Fruit fly (Drosophila melanogaster) whole organism, embryonic: Measurements from ENCODE around the gene frac.

Experiments
- Aef1 ChIP-seq: fragments of 200-800 bp; sonication (Bioruptor generic); IDR thresholded peaks from 3 replicates; pipeline ENCODE4 v1.3.6; 2022; ENCODE audit warnings: missing biosample characterization, missing genetic modification characterization
- CG13287 ChIP-seq: fragments of 200-800 bp; sonication (Bioruptor generic); IDR thresholded peaks from 2 replicates; pipeline ENCODE4 v1.3.6; 2022; ENCODE audit warnings: missing biosample characterization, missing genetic modification characterization; ENCODE audit not compliant: partially characterized antibody
- CG14050 ChIP-seq: fragments of 200-800 bp; sonication (Bioruptor generic); IDR thresholded peaks from 3 replicates; pipeline ENCODE4 v1.3.6; 2022; ENCODE audit warnings: missing biosample characterization, missing genetic modification characterization
- CG14441 ChIP-seq: fragments of 200-800 bp; sonication (Bioruptor generic); IDR thresholded peaks from 2 replicates; pipeline ENCODE4 v1.3.6; 2022; ENCODE audit warnings: missing biosample characterization, missing genetic modification characterization
- CG15269 ChIP-seq: fragments of 200-800 bp; sonication (Bioruptor generic); optimal IDR thresholded peaks from 2 replicates; lab custom pipeline; 2018; ENCODE audit warnings: missing biosample characterization, mild to moderate bottlenecking, missing genetic modification characterization, moderate library complexity
- CG15514 ChIP-seq: fragments of 200-800 bp; sonication (Bioruptor generic); optimal IDR thresholded peaks from 3 replicates; lab custom pipeline; 2017; ENCODE audit warnings: missing biosample characterization, missing genetic modification characterization, mild to moderate bottlenecking, moderate library complexity, missing genetic modification reagents
- CG18262 ChIP-seq: fragments of 200-800 bp; optimal IDR thresholded peaks from 3 replicates; lab custom pipeline; 2019; ENCODE audit warnings: missing biosample characterization, mild to moderate bottlenecking, missing genetic modification characterization, moderate library complexity
- CG2120 ChIP-seq: fragments of 200-800 bp; sonication (Bioruptor generic); optimal IDR thresholded peaks from 3 replicates; lab custom pipeline; 2016; ENCODE audit warnings: missing biosample characterization, missing genetic modification characterization
- CG2678 ChIP-seq: fragments of 200-800 bp; sonication (Bioruptor generic); optimal IDR thresholded peaks from 3 replicates; lab custom pipeline; 2019; ENCODE audit warnings: missing biosample characterization, mild to moderate bottlenecking, missing genetic modification characterization, moderate library complexity
- CG6689 ChIP-seq: fragments of 200-800 bp; sonication (Bioruptor generic); IDR thresholded peaks from 2 replicates; pipeline ENCODE4 v1.3.6; 2022; ENCODE audit warnings: missing biosample characterization, missing genetic modification characterization
- CG6813 ChIP-seq: fragments of 200-800 bp; sonication (Bioruptor generic); optimal IDR thresholded peaks from 2 replicates; lab custom pipeline; 2017; ENCODE audit warnings: missing biosample characterization, missing genetic modification characterization, mild to moderate bottlenecking, moderate library complexity, missing genetic modification reagents
- CG7556 ChIP-seq: fragments of 200-800 bp; sonication (Bioruptor generic); optimal IDR thresholded peaks from 2 replicates; lab custom pipeline; 2017; ENCODE audit warnings: missing biosample characterization, mild to moderate bottlenecking, missing genetic modification characterization
- CG8290 ChIP-seq, 3 experiments: fragments of 200-800 bp; sonication (Bioruptor generic); optimal IDR thresholded peaks; 2 replicates each; lab custom pipeline; 2016 to 2019; ENCODE audit warnings: missing biosample characterization in 3 of 3, missing genetic modification characterization in 3 of 3, mild to moderate bottlenecking in 2 of 3, moderate library complexity in 1 of 3
- CG9215 ChIP-seq: fragments of 200-800 bp; sonication (Bioruptor generic); IDR thresholded peaks from 2 replicates; pipeline ENCODE4 v1.3.6; 2022; ENCODE audit warnings: missing biosample characterization, missing genetic modification characterization
- Camta ChIP-seq: fragments of 200-800 bp; sonication (Bioruptor generic); optimal IDR thresholded peaks from 2 replicates; lab custom pipeline; 2016; ENCODE audit warnings: missing biosample characterization, missing genetic modification characterization
- Chrac-16 ChIP-seq: fragments of 200-800 bp; sonication (Bioruptor generic); optimal IDR thresholded peaks from 3 replicates; lab custom pipeline; 2016; ENCODE audit warnings: missing biosample characterization, missing genetic modification characterization
- D ChIP-seq, 2 experiments: fragments of 200-800 bp in 1 of 2; fragments of >200 bp in 1 of 2; sonication (Bioruptor generic) in 1 of 2; optimal IDR thresholded peaks; 2 replicates in 1 of 2; 3 replicates in 1 of 2; lab custom pipeline; 2017; ENCODE audit warnings: mild to moderate bottlenecking in 1 of 2, missing biosample characterization in 1 of 2, missing genetic modification characterization in 1 of 2, missing genetic modification reagents in 1 of 2
- Dek ChIP-seq: fragments of 200-800 bp; sonication (Bioruptor generic); optimal IDR thresholded peaks from 3 replicates; lab custom pipeline; 2019; ENCODE audit warnings: missing biosample characterization, mild to moderate bottlenecking, missing genetic modification characterization, moderate library complexity
- Lhr ChIP-seq: fragments of 200-800 bp; sonication (Bioruptor generic); optimal IDR thresholded peaks from 3 replicates; lab custom pipeline; 2017; ENCODE audit warnings: mild to moderate bottlenecking, missing biosample characterization, missing genetic modification reagents, missing genetic modification characterization
- Mrtf ChIP-seq: fragments of 200-800 bp; sonication (Bioruptor generic); IDR thresholded peaks from 3 replicates; pipeline ENCODE4 v1.3.6; 2022; ENCODE audit warnings: missing biosample characterization, missing genetic modification characterization
- NC2β ChIP-seq: fragments of 200-800 bp; sonication (Bioruptor generic); optimal IDR thresholded peaks from 2 replicates; lab custom pipeline; 2016; ENCODE audit warnings: missing biosample characterization, missing genetic modification characterization
- Nf-YC ChIP-seq: fragments of 200-800 bp; optimal IDR thresholded peaks from 3 replicates; lab custom pipeline; 2019; ENCODE audit warnings: missing biosample characterization, mild to moderate bottlenecking, missing genetic modification characterization, moderate library complexity
- Oli ChIP-seq: fragments of 200-800 bp; sonication (Bioruptor generic); optimal IDR thresholded peaks from 2 replicates; lab custom pipeline; 2018; ENCODE audit warnings: missing biosample characterization, mild to moderate bottlenecking, missing genetic modification characterization, moderate library complexity
- Poxn ChIP-seq: fragments of 200-800 bp; sonication (Bioruptor generic); IDR thresholded peaks from 2 replicates; pipeline ENCODE4 v1.3.6; 2022; ENCODE audit warnings: missing biosample characterization, missing genetic modification characterization
- Rfx ChIP-seq: fragments of 200-800 bp; sonication (Bioruptor generic); IDR thresholded peaks from 2 replicates; pipeline ENCODE4 v1.3.6; 2022; ENCODE audit warnings: missing biosample characterization, missing genetic modification characterization
- Six4 ChIP-seq: fragments of 200-800 bp; sonication (Bioruptor generic); optimal IDR thresholded peaks from 2 replicates; lab custom pipeline; 2016; ENCODE audit warnings: missing biosample characterization, missing genetic modification characterization
- Sox100B ChIP-seq: fragments of 200-800 bp; sonication (Bioruptor generic); optimal IDR thresholded peaks from 3 replicates; lab custom pipeline; 2018; ENCODE audit warnings: missing biosample characterization, mild to moderate bottlenecking, missing genetic modification characterization
- bbx ChIP-seq: fragments of 200-800 bp; sonication (Bioruptor generic); IDR thresholded peaks from 2 replicates; pipeline ENCODE4 v1.3.6; 2022; ENCODE audit warnings: missing biosample characterization, missing genetic modification characterization; ENCODE audit not compliant: partially characterized antibody
- bsh ChIP-seq, 2 experiments: fragments of 200-800 bp; sonication (Bioruptor generic); optimal IDR thresholded peaks; 2 replicates each; lab custom pipeline; 2017 to 2018; ENCODE audit warnings: mild to moderate bottlenecking in 2 of 2, missing biosample characterization in 2 of 2, missing genetic modification characterization in 2 of 2, moderate library complexity in 1 of 2
- caup ChIP-seq: fragments of 200-800 bp; sonication (Bioruptor generic); optimal IDR thresholded peaks from 3 replicates; lab custom pipeline; 2017; ENCODE audit warnings: missing biosample characterization, mild to moderate bottlenecking, missing genetic modification characterization, moderate library complexity; ENCODE audit not compliant: severe bottlenecking
- corto ChIP-seq: fragments of 200-800 bp; sonication (Bioruptor generic); optimal IDR thresholded peaks from 2 replicates; lab custom pipeline; 2016; ENCODE audit warnings: missing biosample characterization, mild to moderate bottlenecking, missing genetic modification characterization, moderate library complexity
- h ChIP-seq: fragments of >200 bp; optimal IDR thresholded peaks from 2 replicates; lab custom pipeline; 2017
- hkb ChIP-seq, 2 experiments: fragments of 200-800 bp in 1 of 2; fragments of >200 bp in 1 of 2; sonication (Bioruptor generic) in 1 of 2; IDR thresholded peaks in 1 of 2; optimal IDR thresholded peaks in 1 of 2; 2 replicates each; pipeline versions ENCODE4 v1.3.6 to Lab custom; 2017 to 2022; ENCODE audit warnings: missing biosample characterization in 1 of 2, missing genetic modification characterization in 1 of 2
- klu ChIP-seq: fragments of 200-800 bp; sonication (Bioruptor generic); IDR thresholded peaks from 2 replicates; pipeline ENCODE4 v1.3.6; 2022; ENCODE audit warnings: missing biosample characterization, missing genetic modification characterization
- knrl ChIP-seq: fragments of 200-800 bp; sonication (Bioruptor generic); IDR thresholded peaks from 3 replicates; pipeline ENCODE4 v1.3.6; 2022; ENCODE audit warnings: missing biosample characterization, missing genetic modification characterization; ENCODE audit not compliant: partially characterized antibody
- nerfin-2 ChIP-seq: fragments of 200-800 bp; sonication (Bioruptor generic); IDR thresholded peaks from 2 replicates; pipeline ENCODE4 v1.3.6; 2022; ENCODE audit warnings: missing biosample characterization, missing genetic modification characterization; ENCODE audit not compliant: partially characterized antibody
- org-1 ChIP-seq: fragments of 200-800 bp; sonication (Bioruptor generic); optimal IDR thresholded peaks from 2 replicates; lab custom pipeline; 2017; ENCODE audit warnings: missing biosample characterization, missing genetic modification characterization
- pan ChIP-seq, 4 experiments: fragments of >200 bp in 3 of 4; fragments of 200-800 bp in 1 of 4; sonication (Bioruptor generic) in 1 of 4; optimal IDR thresholded peaks in 3 of 4; IDR thresholded peaks in 1 of 4; 2 replicates each; pipeline versions ENCODE4 v1.3.6 to Lab custom; 2017 to 2022; ENCODE audit warnings: missing biosample characterization in 2 of 4, missing genetic modification characterization in 2 of 4, mixed read lengths in 1 of 4
- phol ChIP-seq: fragments of 200-800 bp; sonication (Bioruptor generic); optimal IDR thresholded peaks from 3 replicates; lab custom pipeline; 2018; ENCODE audit warnings: missing biosample characterization, mild to moderate bottlenecking, missing genetic modification characterization, moderate library complexity
- psq ChIP-seq: fragments of 200-800 bp; sonication (Bioruptor generic); optimal IDR thresholded peaks from 2 replicates; lab custom pipeline; 2017; ENCODE audit warnings: missing biosample characterization, missing genetic modification characterization
- sqz ChIP-seq: fragments of 200-800 bp; sonication (Bioruptor generic); optimal IDR thresholded peaks from 3 replicates; lab custom pipeline; 2018; ENCODE audit warnings: missing biosample characterization, mild to moderate bottlenecking, missing genetic modification characterization
- ssp ChIP-seq: fragments of 200-800 bp; sonication (Bioruptor generic); IDR thresholded peaks from 2 replicates; pipeline ENCODE4 v1.3.6; 2022; ENCODE audit warnings: missing biosample characterization, missing genetic modification characterization
- tap ChIP-seq: fragments of 200-800 bp; optimal IDR thresholded peaks from 3 replicates; lab custom pipeline; 2019; ENCODE audit warnings: missing biosample characterization, mild to moderate bottlenecking, missing genetic modification characterization, moderate library complexity
- tgo ChIP-seq: fragments of 200-800 bp; sonication (Bioruptor generic); IDR thresholded peaks from 3 replicates; pipeline ENCODE4 v1.3.6; 2022; ENCODE audit warnings: missing biosample characterization, missing genetic modification characterization
- ttk ChIP-seq: fragments of 200-800 bp; sonication (Bioruptor generic); IDR thresholded peaks from 2 replicates; pipeline ENCODE4 v2.1.2; 2022; ENCODE audit warnings: missing biosample characterization, missing genetic modification characterization
- wek ChIP-seq: fragments of 200-800 bp; sonication (Bioruptor generic); optimal IDR thresholded peaks from 3 replicates; lab custom pipeline; 2018; ENCODE audit warnings: missing biosample characterization, mild to moderate bottlenecking, missing genetic modification characterization, moderate library complexity
- zfh1 ChIP-seq: fragments of 200-800 bp; sonication (Bioruptor generic); IDR thresholded peaks from 3 replicates; pipeline ENCODE4 v1.3.6; 2022; ENCODE audit warnings: missing biosample characterization, missing genetic modification characterization

The frac gene

DNA sequence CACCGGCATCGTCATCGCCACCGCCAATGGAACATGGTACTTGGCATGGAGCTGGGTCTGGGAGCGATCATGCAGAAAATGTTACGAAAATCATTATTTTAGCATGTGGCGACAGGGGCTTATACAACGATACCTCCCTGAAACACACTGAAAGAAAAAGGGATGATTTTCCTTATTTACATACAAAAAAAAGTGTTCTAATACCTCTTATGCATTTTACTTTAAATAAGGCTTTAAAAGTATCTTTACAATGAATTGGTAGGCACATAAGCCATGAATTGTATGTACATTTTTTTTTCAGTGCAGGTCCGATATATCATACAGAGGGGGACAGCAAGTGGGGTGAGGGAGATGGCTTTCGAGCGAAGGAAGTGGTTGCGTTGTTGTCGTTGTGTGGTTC is 51.8 kb downstream of the frac start (continued):
- TF ChIP-seq hkb (optimal IDR thresholded peaks at IDR 0.05; lab: Kevin White, UChicago): no peak
- 0 out of 2 replicates have a peak, but pooled peaks have one; percentile 24 for TF ChIP-seq hkb (GFP tag; IDR thresholded peaks at IDR 0.05; lab: Robert Waterston, UW)
- TF ChIP-seq phol (tag; lab: Kevin White, UChicago): peak; percentile 56
- peak; percentile 43; the same call in 1 of the 2 replicates for TF ChIP-seq CG14441
- TF ChIP-seq Rfx (GFP tag; lab: Robert Waterston, UW): peak; percentile 54; the same call in 1 of the 2 replicates
- TF ChIP-seq Nf-YC (tag; lab: Kevin White, UChicago): no peak
- peak; percentile 65 for TF ChIP-seq CG2678 (tag; lab: Kevin White, UChicago)
- TF ChIP-seq CG8290 (GFP tag; optimal IDR thresholded peaks at IDR 0.05; lab: Kevin White, UChicago): no peak
- no peak for TF ChIP-seq CG8290 (tag; optimal IDR thresholded peaks at IDR 0.05; lab: Kevin White, UChicago)
- peak; percentile 29 for TF ChIP-seq corto (GFP tag; lab: Kevin White, UChicago)
- TF ChIP-seq org-1 (GFP tag; lab: Kevin White, UChicago): no peak
- no peak for TF ChIP-seq wek (GFP tag; lab: Kevin White, UChicago)
- peak; percentile 36 for TF ChIP-seq Chrac-16 (GFP tag; lab: Kevin White, UChicago)
- TF ChIP-seq pan (optimal IDR thresholded peaks at IDR 0.05; lab: Kevin White, UChicago): no peak
- TF ChIP-seq pan (GFP tag; optimal IDR thresholded peaks at IDR 0.05 in 1 of 2, IDR thresholded peaks at IDR 0.05 in 1 of 2): peak in 1 of 2 experiments; percentile 39
- TF ChIP-seq NC2β: peak; percentile 13
- peak in 1 of 2 experiments; percentile 68 for TF ChIP-seq bsh (GFP tag; optimal IDR thresholded peaks at IDR 0.05; lab: Kevin White, UChicago)
- TF ChIP-seq Mrtf: no peak
- TF ChIP-seq Poxn (GFP tag; lab: Robert Waterston, UW): no peak
- no peak for TF ChIP-seq CG9215 (GFP tag; lab: Robert Waterston, UW)
- 0 out of 3 replicates have a peak, but pooled peaks have one; percentile 29 for TF ChIP-seq CG14050 (GFP tag; lab: Robert Waterston, UW)
- TF ChIP-seq CG6813: peak; percentile 14
- TF ChIP-seq ssp (GFP tag; lab: Robert Waterston, UW): peak; percentile 8; the same call in 1 of the 2 replicates
- TF ChIP-seq knrl (GFP tag; lab: Robert Waterston, UW): no peak
- TF ChIP-seq Sox100B (GFP tag; lab: Kevin White, UChicago): peak; percentile 21
- TF ChIP-seq CG15514: peak; percentile 6
- peak; percentile 26 for TF ChIP-seq Camta (GFP tag; lab: Kevin White, UChicago)
- no peak for TF ChIP-seq nerfin-2 (GFP tag; lab: Robert Waterston, UW)
- no peak for TF ChIP-seq klu (GFP tag; lab: Robert Waterston, UW)
- peak; percentile 57; the same call in 1 of the 3 replicates for TF ChIP-seq zfh1 (GFP tag; lab: Robert Waterston, UW)
- TF ChIP-seq caup: no peak
- TF ChIP-seq CG2120: peak; percentile 23
- peak; percentile 13 for TF ChIP-seq Six4 (GFP tag; lab: Kevin White, UChicago)
- no peak for TF ChIP-seq sqz (GFP tag; lab: Kevin White, UChicago)
- TF ChIP-seq tgo (GFP tag; lab: Robert Waterston, UW): peak; percentile 47; the same call in 1 of the 3 replicates
- TF ChIP-seq ttk (GFP tag; lab: Robert Waterston, UW): peak; percentile 42; the same call in 1 of the 2 replicates
- peak; percentile 10 for TF ChIP-seq CG7556 (GFP tag; lab: Kevin White, UChicago)
- peak; percentile 13 for TF ChIP-seq Dek
- no peak for TF ChIP-seq h
- TF ChIP-seq CG6689: peak; percentile 57; the same call in 1 of the 2 replicates
- TF ChIP-seq Oli (tag; lab: Kevin White, UChicago): peak; percentile 57
- 0 out of 3 replicates have a peak, but pooled peaks have one; percentile 19 for TF ChIP-seq Aef1 (GFP tag; lab: Robert Waterston, UW)
- peak; percentile 33 for TF ChIP-seq CG18262 (tag; lab: Kevin White, UChicago)
- peak; percentile 54 for TF ChIP-seq tap
- TF ChIP-seq bbx (GFP tag; lab: Robert Waterston, UW): no peak
- no peak for TF ChIP-seq CG13287 (GFP tag; lab: Robert Waterston, UW)
- TF ChIP-seq D (optimal IDR thresholded peaks at IDR 0.05; lab: Kevin White, UChicago): no peak
- peak; percentile 23 for TF ChIP-seq D (GFP tag; optimal IDR thresholded peaks at IDR 0.05; lab: Kevin White, UChicago)
- TF ChIP-seq psq (GFP tag; lab: Kevin White, UChicago): no peak
- TF ChIP-seq CG15269 (tag; lab: Kevin White, UChicago): peak; percentile 45
- TF ChIP-seq Lhr: no peak
